Worm (Caenorhabditis elegans): ENCODE data around the gene ets-7.

DNA sequence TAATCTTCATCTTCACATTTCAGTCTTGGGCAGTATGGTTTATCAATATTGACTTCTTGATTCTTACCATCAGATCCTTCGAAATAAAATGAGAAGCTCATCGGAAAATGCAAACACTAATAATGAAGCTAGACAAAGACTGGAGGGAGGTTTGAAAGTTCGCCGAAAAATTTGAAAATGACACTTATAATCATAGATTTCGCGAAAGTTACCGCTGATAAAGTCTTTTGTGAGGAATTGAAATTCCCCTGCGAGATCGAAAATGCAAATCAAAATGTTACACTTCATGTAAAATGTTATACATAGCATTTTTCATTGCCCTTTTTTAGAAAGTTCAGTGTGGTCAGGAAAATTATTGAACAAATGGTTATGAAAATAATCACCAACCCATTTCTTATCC is 39.7 kb upstream of the ets-7 start, which contains the start of gene C50E3.7:
- no peak for TF ChIP-seq unc-39 (tag; optimal IDR thresholded peaks at IDR 0.05)
- TF ChIP-seq ztf-4 (tag; optimal IDR thresholded peaks at IDR 0.05), result no peak
- no peak for TF ChIP-seq lin-11 (tag; optimal IDR thresholded peaks at IDR 0.05)
- no peak for TF ChIP-seq elt-3 (tag; optimal IDR thresholded peaks at IDR 0.05)
- TF ChIP-seq aly-2 (tag; optimal IDR thresholded peaks at IDR 0.05), result no peak
- TF ChIP-seq nhr-12 (tag; optimal IDR thresholded peaks at IDR 0.05), result no peak
- TF ChIP-seq lsy-2 (tag; optimal IDR thresholded peaks at IDR 0.05), result no peak
- TF ChIP-seq F13H6.1 (tag; optimal IDR thresholded peaks at IDR 0.05), result no peak
- TF ChIP-seq nhr-10 (tag; optimal IDR thresholded peaks at IDR 0.05), result no peak
- no peak for TF ChIP-seq egl-27 (tag; optimal IDR thresholded peaks at IDR 0.05)
- no peak for TF ChIP-seq zag-1 (tag; optimal IDR thresholded peaks at IDR 0.05)
